Fruit fly (Drosophila melanogaster) whole organism, embryonic: ENCODE measurements around the gene Vps26.

Experiments
- Aef1 ChIP-seq: fragments of 200-800 bp; sonication (Bioruptor generic); IDR thresholded peaks from 3 replicates; pipeline ENCODE4 v1.3.6; 2022; ENCODE audit warnings: missing biosample characterization, missing genetic modification characterization
- CG10209 ChIP-seq: fragments of 200-800 bp; sonication (Bioruptor generic); optimal IDR thresholded peaks from 3 replicates; lab custom pipeline; 2017; ENCODE audit warnings: missing biosample characterization, mild to moderate bottlenecking, missing genetic modification characterization, missing genetic modification reagents
- CG12659 ChIP-seq: fragments of 200-800 bp; sonication (Bioruptor generic); optimal IDR thresholded peaks from 3 replicates; lab custom pipeline; 2017; ENCODE audit warnings: mild to moderate bottlenecking, missing biosample characterization, missing genetic modification reagents, missing genetic modification characterization
- CG14965 ChIP-seq: fragments of 200-800 bp; sonication (Bioruptor generic); optimal IDR thresholded peaks from 2 replicates; lab custom pipeline; 2016; ENCODE audit warnings: missing biosample characterization, missing genetic modification characterization, borderline replicate concordance
- CG1647 ChIP-seq: fragments of 200-800 bp; sonication (Bioruptor generic); optimal IDR thresholded peaks from 3 replicates; lab custom pipeline; 2016; ENCODE audit warnings: missing biosample characterization, missing genetic modification characterization
- CG16813 ChIP-seq: fragments of 200-800 bp; sonication (Bioruptor generic); IDR thresholded peaks from 3 replicates; pipeline ENCODE4 v1.3.6; 2022; ENCODE audit warnings: missing biosample characterization, missing genetic modification characterization; ENCODE audit not compliant: partially characterized antibody
- CG16863 ChIP-seq: fragments of 200-800 bp; sonication (Bioruptor generic); optimal IDR thresholded peaks from 3 replicates; lab custom pipeline; 2016; ENCODE audit warnings: missing biosample characterization, missing genetic modification characterization
- CG18011 ChIP-seq: fragments of 200-800 bp; sonication (Bioruptor generic); optimal IDR thresholded peaks from 2 replicates; lab custom pipeline; 2017; ENCODE audit warnings: missing biosample characterization, missing genetic modification characterization, mild to moderate bottlenecking, moderate library complexity, missing genotype
- CG2875 ChIP-seq: fragments of 200-800 bp; sonication (Bioruptor generic); optimal IDR thresholded peaks from 2 replicates; lab custom pipeline; 2017; ENCODE audit warnings: missing biosample characterization, mild to moderate bottlenecking, missing genetic modification characterization, missing genetic modification reagents
- CG2889 ChIP-seq: fragments of 200-800 bp; sonication (Bioruptor generic); IDR thresholded peaks from 3 replicates; pipeline ENCODE4 v1.3.6; 2022; ENCODE audit warnings: missing biosample characterization, missing genetic modification characterization
- CG30431 ChIP-seq: fragments of 200-800 bp; sonication (Bioruptor generic); optimal IDR thresholded peaks from 2 replicates; lab custom pipeline; 2017; ENCODE audit warnings: missing biosample characterization, missing genetic modification characterization
- CG32767 ChIP-seq: fragments of 200-800 bp; sonication (Bioruptor generic); IDR thresholded peaks from 2 replicates; pipeline ENCODE4 v1.3.6; 2022; ENCODE audit warnings: missing biosample characterization, missing genetic modification characterization
- CG33557 ChIP-seq: fragments of 200-800 bp; sonication (Bioruptor generic); optimal IDR thresholded peaks from 2 replicates; lab custom pipeline; 2019; ENCODE audit warnings: missing biosample characterization, mild to moderate bottlenecking, missing genetic modification characterization, moderate library complexity
- CG34224 ChIP-seq: fragments of 200-800 bp; sonication (Bioruptor generic); IDR thresholded peaks from 3 replicates; pipeline ENCODE4 v1.3.6; 2022; ENCODE audit warnings: missing biosample characterization, missing genetic modification characterization; ENCODE audit not compliant: partially characterized antibody
- CG6654 ChIP-seq: fragments of 200-800 bp; sonication (Bioruptor generic); optimal IDR thresholded peaks from 2 replicates; lab custom pipeline; 2017; ENCODE audit warnings: missing biosample characterization, mild to moderate bottlenecking, missing genetic modification characterization
- CG7786 ChIP-seq: fragments of 200-800 bp; sonication (Bioruptor generic); optimal IDR thresholded peaks from 2 replicates; lab custom pipeline; 2016; ENCODE audit warnings: missing biosample characterization, missing genetic modification characterization
- CG7839 ChIP-seq: fragments of 200-800 bp; sonication (Bioruptor generic); optimal IDR thresholded peaks from 3 replicates; lab custom pipeline; 2018; ENCODE audit warnings: missing biosample characterization, mild to moderate bottlenecking, missing genetic modification characterization, moderate library complexity
- CG9797 ChIP-seq: fragments of 200-800 bp; sonication (Bioruptor generic); optimal IDR thresholded peaks from 3 replicates; lab custom pipeline; 2018; ENCODE audit warnings: missing biosample characterization, mild to moderate bottlenecking, missing genetic modification characterization
- CG9876 ChIP-seq: fragments of 200-800 bp; sonication (Bioruptor generic); optimal IDR thresholded peaks from 2 replicates; lab custom pipeline; 2016; ENCODE audit warnings: missing biosample characterization, missing genetic modification characterization
- Camta ChIP-seq: fragments of 200-800 bp; sonication (Bioruptor generic); optimal IDR thresholded peaks from 2 replicates; lab custom pipeline; 2016; ENCODE audit warnings: missing biosample characterization, missing genetic modification characterization
- D ChIP-seq, 2 experiments: fragments of 200-800 bp in 1 of 2; fragments of >200 bp in 1 of 2; sonication (Bioruptor generic) in 1 of 2; optimal IDR thresholded peaks; 2 replicates in 1 of 2; 3 replicates in 1 of 2; lab custom pipeline; 2017; ENCODE audit warnings: mild to moderate bottlenecking in 1 of 2, missing biosample characterization in 1 of 2, missing genetic modification characterization in 1 of 2, missing genetic modification reagents in 1 of 2
- Dip3 ChIP-seq: fragments of 200-800 bp; sonication (Bioruptor generic); optimal IDR thresholded peaks from 3 replicates; lab custom pipeline; 2016; ENCODE audit warnings: missing biosample characterization, missing genetic modification characterization
- Ets65A ChIP-seq: fragments of 200-800 bp; sonication (Bioruptor generic); peaks from one replicate; lab custom pipeline; 2016; ENCODE audit warnings: missing biosample characterization, missing genetic modification characterization
- H15 ChIP-seq: fragments of 200-800 bp; sonication (Bioruptor generic); IDR thresholded peaks from 3 replicates; pipeline ENCODE4 v1.3.6; 2022; ENCODE audit warnings: missing biosample characterization, missing genetic modification characterization
- Hey ChIP-seq: fragments of 200-800 bp; sonication (Bioruptor generic); optimal IDR thresholded peaks from 3 replicates; lab custom pipeline; 2018; ENCODE audit warnings: missing biosample characterization, mild to moderate bottlenecking, missing genetic modification characterization
- Hmx ChIP-seq: fragments of 200-800 bp; sonication (Bioruptor generic); optimal IDR thresholded peaks from 2 replicates; lab custom pipeline; 2016; ENCODE audit warnings: missing biosample characterization, missing genetic modification characterization
- Lhr ChIP-seq: fragments of 200-800 bp; sonication (Bioruptor generic); optimal IDR thresholded peaks from 3 replicates; lab custom pipeline; 2017; ENCODE audit warnings: mild to moderate bottlenecking, missing biosample characterization, missing genetic modification reagents, missing genetic modification characterization
- Med ChIP-seq: fragments of 200-800 bp; sonication (Bioruptor generic); peaks from one replicate; lab custom pipeline; 2016; ENCODE audit warnings: missing biosample characterization, missing genetic modification characterization, mild to moderate bottlenecking, inconsistent platforms, moderate library complexity
- NFAT ChIP-seq: fragments of 200-800 bp; sonication (Bioruptor generic); IDR thresholded peaks from 2 replicates; pipeline ENCODE4 v1.3.6; 2022; ENCODE audit warnings: missing biosample characterization, missing genetic modification characterization
- Poxn ChIP-seq: fragments of 200-800 bp; sonication (Bioruptor generic); IDR thresholded peaks from 2 replicates; pipeline ENCODE4 v1.3.6; 2022; ENCODE audit warnings: missing biosample characterization, missing genetic modification characterization
- Rfx ChIP-seq: fragments of 200-800 bp; sonication (Bioruptor generic); IDR thresholded peaks from 2 replicates; pipeline ENCODE4 v1.3.6; 2022; ENCODE audit warnings: missing biosample characterization, missing genetic modification characterization
- Xbp1 ChIP-seq: fragments of 200-800 bp; sonication (Bioruptor generic); optimal IDR thresholded peaks from 3 replicates; lab custom pipeline; 2016; ENCODE audit warnings: missing biosample characterization, mild to moderate bottlenecking, missing genetic modification characterization
- ac ChIP-seq: fragments of 200-800 bp; sonication (Bioruptor generic); optimal IDR thresholded peaks from 3 replicates; lab custom pipeline; 2017; ENCODE audit warnings: missing biosample characterization, mild to moderate bottlenecking, missing genetic modification characterization
- disco-r ChIP-seq: fragments of 200-800 bp; sonication (Bioruptor generic); optimal IDR thresholded peaks from 2 replicates; lab custom pipeline; 2016; ENCODE audit warnings: missing biosample characterization, missing genetic modification characterization
- emc ChIP-seq: fragments of 200-800 bp; sonication (Bioruptor generic); optimal IDR thresholded peaks from 2 replicates; lab custom pipeline; 2016; ENCODE audit warnings: missing biosample characterization, missing genetic modification characterization
- fd102C ChIP-seq: fragments of 200-800 bp; sonication (Bioruptor generic); optimal IDR thresholded peaks from 2 replicates; lab custom pipeline; 2018; ENCODE audit warnings: missing biosample characterization, mild to moderate bottlenecking, missing genetic modification characterization, moderate library complexity
- insv ChIP-seq, 2 experiments: fragments of 200-800 bp; sonication (Bioruptor generic); optimal IDR thresholded peaks; 3 replicates each; lab custom pipeline; 2016 to 2018; ENCODE audit warnings: missing biosample characterization in 2 of 2, missing genetic modification characterization in 2 of 2
- lab ChIP-seq: fragments of 200-800 bp; sonication (Bioruptor generic); optimal IDR thresholded peaks from 3 replicates; lab custom pipeline; 2017; ENCODE audit warnings: missing biosample characterization, missing genetic modification characterization, mild to moderate bottlenecking, moderate library complexity, missing genetic modification reagents
- lbe ChIP-seq: fragments of 200-800 bp; sonication (Bioruptor generic); optimal IDR thresholded peaks from 2 replicates; lab custom pipeline; 2016; ENCODE audit warnings: missing biosample characterization, mild to moderate bottlenecking, missing genetic modification characterization
- nau ChIP-seq: fragments of 200-800 bp; sonication (Bioruptor generic); optimal IDR thresholded peaks from 3 replicates; lab custom pipeline; 2017; ENCODE audit warnings: missing biosample characterization, mild to moderate bottlenecking, missing genetic modification characterization, missing genetic modification reagents
- nerfin-1 ChIP-seq: fragments of 200-800 bp; sonication (Bioruptor generic); optimal IDR thresholded peaks from 3 replicates; lab custom pipeline; 2019; ENCODE audit warnings: missing biosample characterization, mild to moderate bottlenecking, missing genetic modification characterization, moderate library complexity
- nerfin-2 ChIP-seq: fragments of 200-800 bp; sonication (Bioruptor generic); IDR thresholded peaks from 2 replicates; pipeline ENCODE4 v1.3.6; 2022; ENCODE audit warnings: missing biosample characterization, missing genetic modification characterization; ENCODE audit not compliant: partially characterized antibody
- pnt ChIP-seq: fragments of 200-800 bp; sonication (Bioruptor generic); optimal IDR thresholded peaks from 3 replicates; lab custom pipeline; 2016; ENCODE audit warnings: missing biosample characterization, missing genetic modification characterization
- prd ChIP-seq, 3 experiments: fragments of >200 bp in 2 of 3; fragments of 200-800 bp in 1 of 3; sonication (Bioruptor generic) in 1 of 3; optimal IDR thresholded peaks in 2 of 3; IDR thresholded peaks in 1 of 3; 2 replicates in 2 of 3; 3 replicates in 1 of 3; pipeline versions ENCODE4 v1.3.6 to Lab custom; 2017 to 2022; ENCODE audit warnings: missing biosample characterization in 1 of 3, missing genetic modification characterization in 1 of 3
- sr ChIP-seq: fragments of 200-800 bp; sonication (Bioruptor generic); IDR thresholded peaks from 3 replicates; pipeline ENCODE4 v1.3.6; 2022; ENCODE audit warnings: missing biosample characterization, missing genetic modification characterization
- tll ChIP-seq, 2 experiments: fragments of 200-800 bp in 1 of 2; fragments of >200 bp in 1 of 2; sonication (Bioruptor generic) in 1 of 2; optimal IDR thresholded peaks; 2 replicates each; lab custom pipeline; 2017 to 2019; ENCODE audit warnings: missing biosample characterization in 2 of 2, missing genetic modification characterization in 2 of 2, mild to moderate bottlenecking in 1 of 2, moderate library complexity in 1 of 2
- unc-4 ChIP-seq: fragments of 200-800 bp; sonication (Bioruptor generic); IDR thresholded peaks from 2 replicates; pipeline ENCODE4 v1.3.6; 2022; ENCODE audit warnings: missing biosample characterization, missing genetic modification characterization; ENCODE audit not compliant: partially characterized antibody
- unpg ChIP-seq: fragments of 200-800 bp; sonication (Bioruptor generic); optimal IDR thresholded peaks from 3 replicates; lab custom pipeline; 2018; ENCODE audit warnings: missing biosample characterization, mild to moderate bottlenecking, missing genetic modification characterization, moderate library complexity
- usp ChIP-seq: fragments of >200 bp; optimal IDR thresholded peaks from 2 replicates; lab custom pipeline; 2017; ENCODE audit warnings: missing biosample characterization, missing genetic modification characterization

The Vps26 gene

dm6 chrX:1858867-1859266, 14.8 kb upstream of the Vps26 start, which contains the start of gene Lamtor5 (continued):
- TF ChIP-seq CG32767 (GFP tag; lab: Robert Waterston, UW) (no peak), NFAT (GFP tag; lab: Robert Waterston, UW) (no peak; the same call in 1 of the 2 replicates), sr (no peak), CG2875 (GFP tag; lab: Kevin White, UChicago) (no peak), prd (optimal IDR thresholded peaks at IDR 0.05; lab: Kevin White, UChicago) (no peak), prd (GFP tag; IDR thresholded peaks at IDR 0.05; lab: Robert Waterston, UW) (0 out of 3 replicates have a peak, but pooled peaks have one; percentile 40), CG9876 (GFP tag; lab: Kevin White, UChicago) (no peak), CG7839 (tag; lab: Kevin White, UChicago) (peak; percentile 56), CG2889 (GFP tag; lab: Robert Waterston, UW) (no peak), D (optimal IDR thresholded peaks at IDR 0.05; lab: Kevin White, UChicago) (no peak), D (GFP tag; optimal IDR thresholded peaks at IDR 0.05; lab: Kevin White, UChicago) (no peak), disco-r (GFP tag; lab: Kevin White, UChicago) (no peak), CG16863 (peak; percentile 29), pnt (GFP tag; lab: Kevin White, UChicago) (no peak), CG1647 (no peak), Hmx (GFP tag; lab: Kevin White, UChicago) (no peak), CG9797 (GFP tag; lab: Kevin White, UChicago) (peak; percentile 53), nerfin-1 (tag; lab: Kevin White, UChicago) (peak; percentile 30), emc (no peak), Aef1 (peak; percentile 27; the same call in 1 of the 3 replicates), CG33557 (GFP tag; lab: Kevin White, UChicago) (no peak), CG16813 (no peak), lab (peak; percentile 69), CG18011 (peak; percentile 40), CG7786 (no peak), nerfin-2 (GFP tag; lab: Robert Waterston, UW) (peak; percentile 23; the same call in 1 of the 2 replicates), nau (no peak), CG30431 (no peak), Camta (GFP tag; lab: Kevin White, UChicago) (no peak), Dip3 (GFP tag; lab: Kevin White, UChicago) (peak; percentile 30), Med (GFP tag; lab: Kevin White, UChicago) (peak; percentile 92), Rfx (GFP tag; lab: Robert Waterston, UW) (peak; percentile 78), Xbp1 (peak; percentile 27), H15 (GFP tag; lab: Robert Waterston, UW) (no peak), unpg (GFP tag; lab: Kevin White, UChicago) (peak; percentile 53), insv (GFP tag; optimal IDR thresholded peaks at IDR 0.05; lab: Kevin White, UChicago) (peak in 1 of 2 experiments; percentile 8), Lhr (no peak), CG14965 (GFP tag; lab: Kevin White, UChicago) (no peak), usp (GFP tag; lab: Kevin White, UChicago) (no peak), tll (GFP tag; optimal IDR thresholded peaks at IDR 0.05; lab: Kevin White, UChicago) (no peak), fd102C (GFP tag; lab: Kevin White, UChicago) (no peak), Ets65A (no peak), lbe (GFP tag; lab: Kevin White, UChicago) (no peak), ac (GFP tag; lab: Kevin White, UChicago) (no peak), CG12659 (GFP tag; lab: Kevin White, UChicago) (peak; percentile 61), unc-4 (GFP tag; lab: Robert Waterston, UW) (no peak), Poxn (GFP tag; lab: Robert Waterston, UW) (no peak), CG6654 (GFP tag; lab: Kevin White, UChicago) (no peak), CG10209 (peak; percentile 5), Hey (tag; lab: Kevin White, UChicago) (no peak), CG34224 (peak; percentile 52; the same call in 2 of the 3 replicates)
